Worm (Caenorhabditis elegans) whole organism, mixed stage, embryonic: Measurements from ENCODE around the gene rga-3.

Experiments
- M03D4.4 ChIP-seq: sonication (generic microtip); optimal IDR thresholded peaks from 2 replicates; lab custom pipeline; 2017; ENCODE audit warnings: mild to moderate bottlenecking, missing genetic modification characterization, missing compliant biosample characterization
- elt-3 ChIP-seq: fragments of 150-350 bp; optimal IDR thresholded peaks from 2 replicates; lab custom pipeline; 2014; ENCODE audit warnings: missing biosample characterization, missing genetic modification characterization
- lin-13 ChIP-seq: fragments of 150-350 bp; optimal IDR thresholded peaks from 2 replicates; lab custom pipeline; 2014; ENCODE audit warnings: missing biosample characterization, missing genetic modification characterization
- lsy-2 ChIP-seq: fragments of 150-350 bp; optimal IDR thresholded peaks from 2 replicates; lab custom pipeline; 2014; ENCODE audit warnings: missing biosample characterization, missing genetic modification characterization
- mab-5 ChIP-seq: fragments of 150-350 bp; optimal IDR thresholded peaks from 2 replicates; lab custom pipeline; 2014; ENCODE audit warnings: missing biosample characterization, missing genetic modification characterization
- nhr-237 ChIP-seq: fragments of 150-350 bp; optimal IDR thresholded peaks from 2 replicates; lab custom pipeline; 2014; ENCODE audit warnings: missing biosample characterization, missing genetic modification characterization
- nhr-28 ChIP-seq: fragments of 150-350 bp; optimal IDR thresholded peaks from 2 replicates; lab custom pipeline; 2014; ENCODE audit warnings: missing biosample characterization, missing genetic modification characterization
- pha-4 ChIP-seq: fragments of 150-350 bp; optimal IDR thresholded peaks from 2 replicates; lab custom pipeline; 2018; ENCODE audit warnings: missing biosample characterization, missing genetic modification reagents, missing genetic modification characterization
- snpc-4 ChIP-seq: fragments of 150-350 bp; optimal IDR thresholded peaks from 2 replicates; lab custom pipeline; 2014; ENCODE audit warnings: missing biosample characterization, missing genetic modification characterization
- unc-39 ChIP-seq: fragments of 150-350 bp; optimal IDR thresholded peaks from 2 replicates; lab custom pipeline; 2014; ENCODE audit warnings: missing biosample characterization, missing genetic modification characterization
- unc-62 ChIP-seq: fragments of 150-350 bp; optimal IDR thresholded peaks from 2 replicates; lab custom pipeline; 2014; ENCODE audit warnings: missing biosample characterization, missing genetic modification reagents, missing genetic modification characterization
- zip-8 ChIP-seq: fragments of 150-350 bp; optimal IDR thresholded peaks from 2 replicates; lab custom pipeline; 2014; ENCODE audit warnings: missing biosample characterization, missing genetic modification characterization
- ztf-11 ChIP-seq: fragments of 150-350 bp; optimal IDR thresholded peaks from 2 replicates; lab custom pipeline; 2014; ENCODE audit warnings: missing biosample characterization, missing genetic modification characterization

- TF ChIP-seq snpc-4 (tag; lab: Kevin White, UChicago) (no peak), nhr-28 (no peak), lin-13 (no peak), mab-5 (no peak), M03D4.4 (tag; lab: Kevin White, UChicago) (no peak), unc-62 (GFP tag; lab: Kevin White, UChicago) (no peak), nhr-237 (tag; lab: Kevin White, UChicago) (no peak), ztf-11 (tag; lab: Kevin White, UChicago) (no peak), unc-39 (tag; lab: Kevin White, UChicago) (no peak), elt-3 (tag; lab: Kevin White, UChicago) (no peak), zip-8 (tag; lab: Kevin White, UChicago) (no peak), lsy-2 (tag; lab: Kevin White, UChicago) (no peak), pha-4 (tag; lab: Kevin White, UChicago) (no peak)
Measured at ce11 chrV:5676011-5676410, 41.7 kb upstream of the rga-3 start, which contains the start of gene pqn-13.
